Worm (Caenorhabditis elegans): ENCODE data around the gene nra-4.

Gene nra-4

ce11 chrV:1074946-1075345 lies 26.6 kb upstream of the nra-4 start, which contains the start of gene K10C9.1:
K10C9.1 (plus strand) TSS chrV:1075246.
- TF ChIP-seq pax-1 (tag; optimal IDR thresholded peaks at IDR 0.05) (no peak), pqm-1 (tag; optimal IDR thresholded peaks at IDR 0.05) (no peak), nfya-1 (tag; optimal IDR thresholded peaks at IDR 0.05) (no peak), madf-2 (tag; optimal IDR thresholded peaks at IDR 0.05) (no peak), pha-2 (tag; optimal IDR thresholded peaks at IDR 0.05) (no peak), zip-5 (tag; optimal IDR thresholded peaks at IDR 0.05) (no peak), ceh-14 (tag; optimal IDR thresholded peaks at IDR 0.05) (no peak), ceh-2 (tag; optimal IDR thresholded peaks at IDR 0.05) (no peak), fkh-10 (GFP tag; optimal IDR thresholded peaks at IDR 0.05) (no peak), unc-42 (tag; optimal IDR thresholded peaks at IDR 0.05) (no peak), lim-6 (tag; optimal IDR thresholded peaks at IDR 0.05) (no peak), dmd-4 (tag; optimal IDR thresholded peaks at IDR 0.05; ENCODE audit: borderline replicate concordance) (no peak)

ce11 chrV:1067468-1067867 lies 19.1 kb upstream of the nra-4 start, which contains the start of gene K10C9.7:
K10C9.7 (minus strand) TSS chrV:1067568.
- TF ChIP-seq zip-5 (tag; optimal IDR thresholded peaks at IDR 0.05): no peak

ce11 chrV:1064491-1064890 lies 16.1 kb upstream of the nra-4 start, which contains the start of gene str-67:
str-67 (minus strand) TSS chrV:1064591.
- TF ChIP-seq npax-4 (tag; optimal IDR thresholded peaks at IDR 0.05) (no peak), fkh-6 (tag; optimal IDR thresholded peaks at IDR 0.05) (no peak), nhr-11 (tag; optimal IDR thresholded peaks at IDR 0.05) (no peak), ceh-30 (tag; optimal IDR thresholded peaks at IDR 0.05) (no peak), K09A11.1 (tag; optimal IDR thresholded peaks at IDR 0.05; ENCODE audit: insufficient read depth) (no peak), tbx-7 (tag; optimal IDR thresholded peaks at IDR 0.05) (no peak), C38D4.7 (GFP tag; optimal IDR thresholded peaks at IDR 0.05) (no peak), ets-4 (tag; optimal IDR thresholded peaks at IDR 0.05) (no peak), rnt-1 (tag; optimal IDR thresholded peaks at IDR 0.05) (no peak), gmeb-2 (tag; optimal IDR thresholded peaks at IDR 0.05) (no peak), Y22D7AL.16 (tag; optimal IDR thresholded peaks at IDR 0.05) (no peak), ceh-9 (tag; optimal IDR thresholded peaks at IDR 0.05) (no peak), dve-1 (tag; optimal IDR thresholded peaks at IDR 0.05) (no peak), pag-3 (tag; optimal IDR thresholded peaks at IDR 0.05; ENCODE audit: borderline replicate concordance) (no peak), fkh-10 (GFP tag; optimal IDR thresholded peaks at IDR 0.05) (no peak), ztf-16 (tag; optimal IDR thresholded peaks at IDR 0.05) (no peak), che-1 (tag; optimal IDR thresholded peaks at IDR 0.05) (no peak), ceh-22 (tag; optimal IDR thresholded peaks at IDR 0.05) (no peak), sox-4 (tag; optimal IDR thresholded peaks at IDR 0.05) (no peak)

ce11 chrV:1061295-1061694 lies 12.9 kb upstream of the nra-4 start, which contains the start of gene rnst-2:
rnst-2 (plus strand) TSS chrV:1061595.
- TF ChIP-seq nfya-1 (tag; optimal IDR thresholded peaks at IDR 0.05): no peak
- no peak for TF ChIP-seq pros-1 (tag; optimal IDR thresholded peaks at IDR 0.05)
- no peak for TF ChIP-seq ref-2 (tag; optimal IDR thresholded peaks at IDR 0.05)
- no peak for TF ChIP-seq ceh-19 (GFP tag; optimal IDR thresholded peaks at IDR 0.05)
- no peak for TF ChIP-seq ceh-6 (GFP tag; optimal IDR thresholded peaks at IDR 0.05)
- no peak for TF ChIP-seq elt-4 (tag; optimal IDR thresholded peaks at IDR 0.05)
- TF ChIP-seq mec-3 (tag; optimal IDR thresholded peaks at IDR 0.05; ENCODE audit: borderline replicate concordance): no peak
- no peak for TF ChIP-seq ahr-1 (tag; optimal IDR thresholded peaks at IDR 0.05)
- TF ChIP-seq lin-11 (tag; optimal IDR thresholded peaks at IDR 0.05): no peak

Measured in whole organism, late embryonic.